Fruit fly (Drosophila melanogaster): ENCODE data around the gene dgt2.
A peak's percentile ranks its signal among the peaks of the same experiment; 100 is the strongest.

dgt2 gene

dm6 chr2L:12040510-12040909 is 50.8 kb downstream of the dgt2 start, which contains the start of gene CG6766:
Gene CG6766 (minus strand): TSS chr2L:12040689.
- no peak for TF ChIP-seq Crg-1 (GFP tag; optimal IDR thresholded peaks at IDR 0.05)
- TF ChIP-seq cic (GFP tag; optimal IDR thresholded peaks at IDR 0.05) = no peak
- TF ChIP-seq CG5204 (GFP tag; optimal IDR thresholded peaks at IDR 0.05) = no peak
- no peak for TF ChIP-seq CG14711 (tag; optimal IDR thresholded peaks at IDR 0.05)
- TF ChIP-seq bab1 (GFP tag; optimal IDR thresholded peaks at IDR 0.05) = peak; percentile 51
- no peak for TF ChIP-seq cnc (optimal IDR thresholded peaks at IDR 0.05)
- no peak for TF ChIP-seq ovo (GFP tag; optimal IDR thresholded peaks at IDR 0.05)
- TF ChIP-seq tj (GFP tag; optimal IDR thresholded peaks at IDR 0.05) = peak; percentile 18
- TF ChIP-seq toe (GFP tag; optimal IDR thresholded peaks at IDR 0.05) = no peak
- TF ChIP-seq CG7101 (tag; optimal IDR thresholded peaks at IDR 0.05) = no peak

Measured in whole organism, adult.